Worm (Caenorhabditis elegans) whole organism, L4 larva: ENCODE data around the gene F32H5.4.

Source experiments
- D1046.2 ChIP-seq: fragments of 200-800 bp; sonication (Bioruptor generic); IDR thresholded peaks from 2 replicates; pipeline ENCODE4 v1.3.6; 2022; ENCODE audit warnings: missing genetic modification characterization, missing compliant biosample characterization
- F26F4.8 ChIP-seq: fragments of 200-800 bp; sonication (Bioruptor generic); conservative IDR thresholded peaks from 2 replicates; pipeline ENCODE4 v1.3.6; 2022; ENCODE audit warnings: missing genetic modification characterization, missing compliant biosample characterization
- F37D6.2 ChIP-seq: sonication (generic microtip); optimal IDR thresholded peaks from 2 replicates; lab custom pipeline; 2016; ENCODE audit warnings: mild to moderate bottlenecking, missing genetic modification characterization, missing compliant biosample characterization
- F49E8.2 ChIP-seq: sonication (generic microtip); optimal IDR thresholded peaks from 2 replicates; lab custom pipeline; 2016; ENCODE audit warnings: missing compliant biosample characterization, mild to moderate bottlenecking, missing genetic modification characterization, borderline replicate concordance
- Y48G9A.11 ChIP-seq: fragments of 200-800 bp; sonication (Bioruptor generic); IDR thresholded peaks from 2 replicates; pipeline ENCODE4 v1.3.6; 2022; ENCODE audit warnings: missing genetic modification reagents, missing genetic modification characterization, missing compliant biosample characterization
- ZK337.2 ChIP-seq: fragments of 200-800 bp; sonication (Bioruptor generic); IDR thresholded peaks from 2 replicates; pipeline ENCODE4 v1.3.6; 2022; ENCODE audit warnings: missing genetic modification reagents, missing genetic modification characterization, missing compliant biosample characterization
- ZK546.5 ChIP-seq, 2 experiments: sonication (generic microtip); optimal IDR thresholded peaks; 2 replicates each; lab custom pipeline; 2017; ENCODE audit warnings: missing biosample characterization in 2 of 2, missing genetic modification characterization in 2 of 2
- arid-1 ChIP-seq: fragments of 200-800 bp; sonication (Bioruptor generic); conservative IDR thresholded peaks from 2 replicates; pipeline ENCODE4 v1.3.6; 2022; ENCODE audit warnings: missing genetic modification reagents, missing genetic modification characterization, missing compliant biosample characterization
- ceh-20 ChIP-seq: fragments of 200-800 bp; sonication (Bioruptor generic); IDR thresholded peaks from 2 replicates; pipeline ENCODE4 v1.3.6; 2022; ENCODE audit warnings: missing genetic modification reagents, missing genetic modification characterization, missing compliant biosample characterization
- ceh-28 ChIP-seq: fragments of 150-350 bp; optimal IDR thresholded peaks from 2 replicates; lab custom pipeline; 2014; ENCODE audit warnings: missing biosample characterization, missing genetic modification reagents, missing genetic modification characterization
- ceh-32 ChIP-seq: sonication (generic microtip); optimal IDR thresholded peaks from 2 replicates; lab custom pipeline; 2016; ENCODE audit warnings: mild to moderate bottlenecking, missing genetic modification characterization, missing compliant biosample characterization; ENCODE audit not compliant: poor library complexity
- ces-1 ChIP-seq: fragments of 150-350 bp; sonication (generic microtip); optimal IDR thresholded peaks from 4 replicates; lab custom pipeline; 2014; ENCODE audit warnings: missing biosample characterization, missing genetic modification reagents, missing genetic modification characterization
- daf-19 ChIP-seq: fragments of 200-800 bp; sonication (Bioruptor generic); conservative IDR thresholded peaks from 2 replicates; pipeline ENCODE4 v1.3.6; 2022; ENCODE audit warnings: missing genetic modification characterization, missing compliant biosample characterization
- daf-8 ChIP-seq: fragments of 200-800 bp; sonication (Bioruptor generic); IDR thresholded peaks from 2 replicates; pipeline ENCODE4 v1.3.6; 2022; ENCODE audit warnings: missing genetic modification characterization, missing compliant biosample characterization
- dmd-9 ChIP-seq: fragments of 200-800 bp; sonication (Bioruptor generic); IDR thresholded peaks from 2 replicates; pipeline ENCODE4 v1.3.6; 2022; ENCODE audit warnings: missing genetic modification reagents, missing genetic modification characterization, missing compliant biosample characterization
- dpl-1 ChIP-seq: fragments of 150-350 bp; optimal IDR thresholded peaks from 2 replicates; lab custom pipeline; 2014; ENCODE audit warnings: missing biosample characterization, missing genetic modification reagents, missing genetic modification characterization
- duxl-1 ChIP-seq: sonication (generic microtip); optimal IDR thresholded peaks from 2 replicates; lab custom pipeline; 2016; ENCODE audit warnings: mild to moderate bottlenecking, missing genetic modification characterization, moderate library complexity, missing compliant biosample characterization; ENCODE audit not compliant: poor library complexity
- dve-1 ChIP-seq: sonication (generic microtip); optimal IDR thresholded peaks from 2 replicates; lab custom pipeline; 2017; ENCODE audit warnings: antibody characterized with exemption, mild to moderate bottlenecking, missing genetic modification characterization, missing compliant biosample characterization; ENCODE audit not compliant: insufficient read depth
- egl-27 ChIP-seq: sonication (generic microtip); optimal IDR thresholded peaks from 3 replicates; lab custom pipeline; 2017; ENCODE audit warnings: missing biosample characterization, missing genetic modification reagents, missing genetic modification characterization
- fos-1 ChIP-seq: fragments of 150-350 bp; optimal IDR thresholded peaks from 2 replicates; lab custom pipeline; 2014; ENCODE audit warnings: missing biosample characterization, missing genetic modification characterization
- hlh-11 ChIP-seq: fragments of 200-800 bp; sonication (Bioruptor generic); optimal IDR thresholded peaks from 2 replicates; lab custom pipeline; 2018; ENCODE audit warnings: mild to moderate bottlenecking, missing genetic modification characterization, missing compliant biosample characterization
- hlh-30 ChIP-seq: sonication (generic microtip); optimal IDR thresholded peaks from 2 replicates; lab custom pipeline; 2017; ENCODE audit warnings: antibody characterized with exemption, mild to moderate bottlenecking, missing genetic modification characterization, missing compliant biosample characterization; ENCODE audit not compliant: insufficient read depth
- hmg-1.1 ChIP-seq: fragments of 200-800 bp; sonication (Bioruptor generic); IDR thresholded peaks from 2 replicates; pipeline ENCODE4 v1.3.6; 2022; ENCODE audit warnings: missing genetic modification reagents, missing genetic modification characterization, missing compliant biosample characterization
- jun-1 ChIP-seq: fragments of 150-350 bp; optimal IDR thresholded peaks from 2 replicates; lab custom pipeline; 2014; ENCODE audit warnings: missing biosample characterization, missing genetic modification reagents, missing genetic modification characterization
- lim-7 ChIP-seq: fragments of 200-800 bp; sonication (Bioruptor generic); IDR thresholded peaks from 2 replicates; pipeline ENCODE4 v1.3.6; 2022; ENCODE audit warnings: missing genetic modification characterization, missing compliant biosample characterization
- lin-1 ChIP-seq: fragments of 200-800 bp; sonication (Bioruptor generic); IDR thresholded peaks from 2 replicates; pipeline ENCODE4 v1.3.6; 2022; ENCODE audit warnings: missing genetic modification reagents, missing genetic modification characterization, missing compliant biosample characterization
- lin-29 ChIP-seq: fragments of 200-800 bp; sonication (Bioruptor generic); IDR thresholded peaks from 2 replicates; pipeline ENCODE4 v1.3.6; 2022; ENCODE audit warnings: missing genetic modification reagents, missing genetic modification characterization, missing compliant biosample characterization
- lin-38 ChIP-seq: fragments of 200-800 bp; sonication (Bioruptor generic); IDR thresholded peaks from 2 replicates; pipeline ENCODE4 v1.3.6; 2022; ENCODE audit warnings: missing genetic modification reagents, missing genetic modification characterization, missing compliant biosample characterization
- lin-39 ChIP-seq: fragments of 150-350 bp; optimal IDR thresholded peaks from 2 replicates; lab custom pipeline; 2014; ENCODE audit warnings: missing biosample characterization, missing genetic modification reagents, missing genetic modification characterization
- lir-3 ChIP-seq: sonication (generic microtip); optimal IDR thresholded peaks from 2 replicates; lab custom pipeline; 2016; ENCODE audit warnings: mild to moderate bottlenecking, missing genetic modification characterization, missing compliant biosample characterization
- madf-5 ChIP-seq, 2 experiments: fragments of 200-800 bp; sonication (Bioruptor generic); IDR thresholded peaks; 2 replicates each; pipeline ENCODE4 v1.3.6; 2022; ENCODE audit warnings: missing compliant biosample characterization in 2 of 2, missing genetic modification characterization in 2 of 2
- madf-9 ChIP-seq: fragments of 200-800 bp; sonication (Bioruptor generic); conservative IDR thresholded peaks from 2 replicates; pipeline ENCODE4 v1.3.6; 2022; ENCODE audit warnings: missing genetic modification reagents, missing genetic modification characterization, missing compliant biosample characterization
- mdl-1 ChIP-seq, 2 experiments: fragments of 150-350 bp in 1 of 2; sonication (generic microtip) in 1 of 2; optimal IDR thresholded peaks; 2 replicates each; lab custom pipeline; 2014 to 2017; ENCODE audit warnings: missing biosample characterization in 2 of 2, missing genetic modification characterization in 2 of 2
- mes-2 ChIP-seq: sonication (generic microtip); optimal IDR thresholded peaks from 2 replicates; lab custom pipeline; 2016; ENCODE audit warnings: missing genotype, mild to moderate bottlenecking, missing genetic modification characterization, missing compliant biosample characterization; ENCODE audit not compliant: poor library complexity, severe bottlenecking
- mxl-3 ChIP-seq: fragments of 200-800 bp; sonication (Bioruptor generic); optimal IDR thresholded peaks from 2 replicates; lab custom pipeline; 2018; ENCODE audit warnings: mild to moderate bottlenecking, missing genetic modification characterization, missing compliant biosample characterization
- nhr-10 ChIP-seq: fragments of 150-350 bp; optimal IDR thresholded peaks from 2 replicates; lab custom pipeline; 2014; ENCODE audit warnings: missing biosample characterization, missing genetic modification characterization
- nhr-11 ChIP-seq: fragments of 150-350 bp; optimal IDR thresholded peaks from 2 replicates; lab custom pipeline; 2014; ENCODE audit warnings: missing biosample characterization, missing genetic modification characterization
- nhr-237 ChIP-seq: sonication (generic microtip); optimal IDR thresholded peaks from 2 replicates; lab custom pipeline; 2017; ENCODE audit warnings: missing biosample characterization, missing genetic modification characterization
- nhr-41 ChIP-seq: fragments of 200-800 bp; sonication (Bioruptor generic); IDR thresholded peaks from 2 replicates; pipeline ENCODE4 v1.3.6; 2022; ENCODE audit warnings: missing genetic modification reagents, missing genetic modification characterization, missing compliant biosample characterization
- nhr-48 ChIP-seq: sonication (generic microtip); optimal IDR thresholded peaks from 2 replicates; lab custom pipeline; 2016; ENCODE audit warnings: mild to moderate bottlenecking, missing genetic modification characterization, missing compliant biosample characterization
- nhr-76 ChIP-seq: fragments of 150-350 bp; optimal IDR thresholded peaks from 2 replicates; lab custom pipeline; 2014; ENCODE audit warnings: missing biosample characterization, missing genetic modification characterization
- php-3 ChIP-seq: fragments of 200-800 bp; sonication (Bioruptor generic); IDR thresholded peaks from 2 replicates; pipeline ENCODE4 v1.3.6; 2022; ENCODE audit warnings: missing genetic modification reagents, missing genetic modification characterization, missing compliant biosample characterization
- sdz-12 ChIP-seq: fragments of 200-800 bp; sonication (Bioruptor generic); optimal IDR thresholded peaks from 2 replicates; lab custom pipeline; 2018; ENCODE audit warnings: mild to moderate bottlenecking, missing genetic modification characterization, missing compliant biosample characterization
- set-16 ChIP-seq: fragments of 200-800 bp; sonication (Bioruptor generic); IDR thresholded peaks from 2 replicates; pipeline ENCODE4 v1.3.6; 2022; ENCODE audit warnings: missing genetic modification reagents, missing genetic modification characterization, missing compliant biosample characterization
- skn-1 ChIP-seq: fragments of 150-350 bp; optimal IDR thresholded peaks from 2 replicates; lab custom pipeline; 2014; ENCODE audit warnings: missing biosample characterization, missing genetic modification characterization
- snpc-1.2 ChIP-seq: fragments of 200-800 bp; sonication (Bioruptor generic); IDR thresholded peaks from 2 replicates; pipeline ENCODE4 v1.3.6; 2022; ENCODE audit warnings: missing genetic modification reagents, missing genetic modification characterization, missing compliant biosample characterization
- spr-3 ChIP-seq: fragments of 200-800 bp; sonication (Bioruptor generic); optimal IDR thresholded peaks from 2 replicates; lab custom pipeline; 2018; ENCODE audit warnings: mild to moderate bottlenecking, missing genetic modification characterization, missing compliant biosample characterization
- vab-7 ChIP-seq: fragments of 200-800 bp; sonication (Bioruptor generic); IDR thresholded peaks from 2 replicates; pipeline ENCODE4 v1.3.6; 2022; ENCODE audit warnings: missing genetic modification reagents, missing genetic modification characterization, missing compliant biosample characterization
- zfp-3 ChIP-seq: fragments of 200-800 bp; sonication (Bioruptor generic); conservative IDR thresholded peaks from 2 replicates; pipeline ENCODE4 v1.3.6; 2022; ENCODE audit warnings: missing genetic modification reagents, missing genetic modification characterization, missing compliant biosample characterization
- zip-11 ChIP-seq: fragments of 200-800 bp; sonication (Bioruptor generic); IDR thresholded peaks from 2 replicates; pipeline ENCODE4 v1.3.6; 2022; ENCODE audit warnings: missing genetic modification characterization, missing compliant biosample characterization
- zip-2 ChIP-seq: fragments of 150-350 bp; optimal IDR thresholded peaks from 2 replicates; lab custom pipeline; 2014; ENCODE audit warnings: missing biosample characterization, missing genetic modification characterization
- ztf-11 ChIP-seq: fragments of 150-350 bp; optimal IDR thresholded peaks from 2 replicates; lab custom pipeline; 2014; ENCODE audit warnings: missing biosample characterization, missing genetic modification characterization

The F32H5.4 gene

DNA sequence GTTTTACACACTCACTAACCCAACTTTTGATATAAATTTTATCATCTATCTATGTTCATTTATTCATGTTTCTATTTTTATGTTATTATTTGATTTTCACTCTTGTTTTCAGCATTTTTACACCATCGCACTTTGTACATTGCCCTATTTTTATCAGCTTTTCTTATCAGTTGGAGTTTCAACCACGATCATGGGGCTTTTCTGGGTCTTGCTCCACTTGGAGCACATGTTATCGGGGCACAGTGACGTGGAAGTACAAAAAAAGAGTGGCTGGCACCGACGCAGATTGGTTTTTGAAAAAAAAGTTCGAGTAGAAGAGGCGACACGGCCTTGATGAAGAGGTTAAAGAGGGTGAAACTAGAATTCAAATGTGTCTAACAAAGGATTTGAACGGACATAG, 16.8 kb downstream of the F32H5.4 start (continued):
- TF ChIP-seq mxl-3, result no peak
- no peak for TF ChIP-seq ceh-20
- TF ChIP-seq spr-3 (GFP tag; lab: Kevin White, UChicago), result no peak
- TF ChIP-seq nhr-11, result no peak
- TF ChIP-seq zip-2, result no peak
- TF ChIP-seq ztf-11, result no peak
- no peak for TF ChIP-seq duxl-1 (tag; lab: Kevin White, UChicago)
- TF ChIP-seq nhr-10 (tag; lab: Kevin White, UChicago), result no peak
- no peak for TF ChIP-seq lir-3 (tag; lab: Kevin White, UChicago)
- no peak for TF ChIP-seq F26F4.8 (GFP tag; lab: Robert Waterston, UW)
- TF ChIP-seq daf-19 (GFP tag; lab: Robert Waterston, UW), result no peak
- no peak for TF ChIP-seq arid-1 (GFP tag; lab: Robert Waterston, UW)
- TF ChIP-seq egl-27, result no peak
- no peak for TF ChIP-seq ceh-32 (tag; lab: Kevin White, UChicago)
- TF ChIP-seq nhr-237 (tag; lab: Kevin White, UChicago), result no peak
- TF ChIP-seq ces-1, result no peak
- no peak for TF ChIP-seq zfp-3 (GFP tag; lab: Robert Waterston, UW)
- no peak for TF ChIP-seq skn-1
- no peak for TF ChIP-seq lin-39
- no peak for TF ChIP-seq lin-1
- TF ChIP-seq php-3, result peak; percentile 71
- TF ChIP-seq hlh-30 (tag; lab: Kevin White, UChicago), result peak; percentile 69
- no peak for TF ChIP-seq lin-29 (GFP tag; lab: Robert Waterston, UW)
- TF ChIP-seq dve-1 (tag; lab: Kevin White, UChicago), result peak; percentile 97
- TF ChIP-seq D1046.2, result no peak
- no peak for TF ChIP-seq madf-5 (GFP tag; IDR thresholded peaks at IDR 0.05; lab: Robert Waterston, UW)
- TF ChIP-seq lim-7 (GFP tag; lab: Robert Waterston, UW), result no peak
- peak; percentile 85 for TF ChIP-seq hlh-11 (tag; lab: Kevin White, UChicago)
- TF ChIP-seq dmd-9 (GFP tag; lab: Robert Waterston, UW), result no peak
- TF ChIP-seq snpc-1.2 (GFP tag; lab: Robert Waterston, UW), result no peak
- no peak for TF ChIP-seq mes-2 (tag; lab: Kevin White, UChicago)
- TF ChIP-seq fos-1 (tag; lab: Kevin White, UChicago), result no peak
- no peak for TF ChIP-seq zip-11 (GFP tag; lab: Robert Waterston, UW)
- no peak for TF ChIP-seq Y48G9A.11
- TF ChIP-seq vab-7 (GFP tag; lab: Robert Waterston, UW), result no peak
- TF ChIP-seq jun-1 (tag; lab: Kevin White, UChicago), result no peak
- TF ChIP-seq mdl-1 (tag; optimal IDR thresholded peaks at IDR 0.05; lab: Kevin White, UChicago), result peak in 1 of 2 experiments; percentile 26
- TF ChIP-seq hmg-1.1 (GFP tag; lab: Robert Waterston, UW), result no peak
- no peak for TF ChIP-seq nhr-76 (tag; lab: Kevin White, UChicago)
- TF ChIP-seq set-16 (GFP tag; lab: Robert Waterston, UW), result no peak
- TF ChIP-seq ceh-28, result no peak
- no peak for TF ChIP-seq daf-8 (GFP tag; lab: Robert Waterston, UW)
- TF ChIP-seq madf-9 (GFP tag; lab: Robert Waterston, UW), result no peak
- TF ChIP-seq ZK546.5 (tag; optimal IDR thresholded peaks at IDR 0.05; lab: Kevin White, UChicago), result no peak
- TF ChIP-seq sdz-12, result no peak
- TF ChIP-seq lin-38 (GFP tag; lab: Robert Waterston, UW), result no peak
- TF ChIP-seq F49E8.2, result no peak
- TF ChIP-seq dpl-1 (GFP tag; lab: Kevin White, UChicago), result no peak
- TF ChIP-seq nhr-41, result 0 out of 2 replicates have a peak, but pooled peaks have one; percentile 13
- no peak for TF ChIP-seq F37D6.2 (tag; lab: Kevin White, UChicago)
- TF ChIP-seq nhr-48 (tag; lab: Kevin White, UChicago), result peak; percentile 13
- TF ChIP-seq ZK337.2 (GFP tag; lab: Robert Waterston, UW), result no peak
